Fruit fly (Drosophila melanogaster) whole organism, embryonic: ENCODE measurements around the gene Kmn2.

ENCODE experiments used
- ATbp ChIP-seq: fragments of 200-800 bp; sonication (Bioruptor generic); optimal IDR thresholded peaks from 2 replicates; lab custom pipeline; 2017; ENCODE audit warnings: missing biosample characterization, mild to moderate bottlenecking, missing genetic modification characterization, missing genetic modification reagents
- Adf1 ChIP-seq: fragments of 200-800 bp; sonication (Bioruptor generic); IDR thresholded peaks from 2 replicates; pipeline ENCODE4 v1.3.6; 2022; ENCODE audit warnings: missing biosample characterization, missing genetic modification characterization
- Blimp-1 ChIP-seq: fragments of 200-800 bp; sonication (Bioruptor generic); optimal IDR thresholded peaks from 3 replicates; lab custom pipeline; 2018; ENCODE audit warnings: missing biosample characterization, missing genetic modification characterization, mild to moderate bottlenecking, moderate library complexity, missing genetic modification reagents
- CG11696 ChIP-seq: fragments of 200-800 bp; sonication (Bioruptor generic); IDR thresholded peaks from 2 replicates; pipeline ENCODE4 v1.3.6; 2022; ENCODE audit warnings: missing biosample characterization, missing genetic modification characterization
- CG11723 ChIP-seq: fragments of 200-800 bp; sonication (Bioruptor generic); optimal IDR thresholded peaks from 2 replicates; lab custom pipeline; 2017; ENCODE audit warnings: missing biosample characterization, mild to moderate bottlenecking, missing genetic modification characterization
- CG12659 ChIP-seq: fragments of 200-800 bp; sonication (Bioruptor generic); optimal IDR thresholded peaks from 3 replicates; lab custom pipeline; 2017; ENCODE audit warnings: mild to moderate bottlenecking, missing biosample characterization, missing genetic modification reagents, missing genetic modification characterization
- CG12744 ChIP-seq: fragments of 200-800 bp; sonication (Bioruptor generic); optimal IDR thresholded peaks from 2 replicates; lab custom pipeline; 2016; ENCODE audit warnings: missing biosample characterization, missing genetic modification characterization
- CG12942 ChIP-seq: fragments of 200-800 bp; sonication (Bioruptor generic); optimal IDR thresholded peaks from 3 replicates; lab custom pipeline; 2016; ENCODE audit warnings: missing biosample characterization, missing genetic modification characterization
- CG16813 ChIP-seq: fragments of 200-800 bp; sonication (Bioruptor generic); IDR thresholded peaks from 3 replicates; pipeline ENCODE4 v1.3.6; 2022; ENCODE audit warnings: missing biosample characterization, missing genetic modification characterization; ENCODE audit not compliant: partially characterized antibody
- CG17186 ChIP-seq: fragments of 200-800 bp; sonication (Bioruptor generic); optimal IDR thresholded peaks from 3 replicates; lab custom pipeline; 2017; ENCODE audit warnings: missing biosample characterization, missing genetic modification reagents, missing genetic modification characterization
- CG17385 ChIP-seq: fragments of 200-800 bp; sonication (Bioruptor generic); optimal IDR thresholded peaks from 3 replicates; lab custom pipeline; 2018; ENCODE audit warnings: missing biosample characterization, mild to moderate bottlenecking, missing genetic modification characterization
- CG42726 ChIP-seq: fragments of 200-800 bp; sonication (Bioruptor generic); IDR thresholded peaks from 2 replicates; pipeline ENCODE4 v1.3.6; 2022; ENCODE audit warnings: missing biosample characterization, missing genetic modification characterization; ENCODE audit not compliant: partially characterized antibody
- CG4328 ChIP-seq: fragments of 200-800 bp; sonication (Bioruptor generic); optimal IDR thresholded peaks from 3 replicates; lab custom pipeline; 2017; ENCODE audit warnings: missing biosample characterization, missing genetic modification reagents, missing genetic modification characterization
- CG4707 ChIP-seq: fragments of 200-800 bp; sonication (Bioruptor generic); optimal IDR thresholded peaks from 2 replicates; lab custom pipeline; 2018; ENCODE audit warnings: missing biosample characterization, mild to moderate bottlenecking, missing genetic modification characterization, moderate library complexity
- CG8388 ChIP-seq: fragments of 200-800 bp; sonication (Bioruptor generic); optimal IDR thresholded peaks from 2 replicates; lab custom pipeline; 2019; ENCODE audit warnings: missing biosample characterization, mild to moderate bottlenecking, missing genetic modification characterization, moderate library complexity
- CkIIα-i1 ChIP-seq: fragments of 200-800 bp; sonication (Bioruptor generic); IDR thresholded peaks from 2 replicates; pipeline ENCODE4 v1.3.6; 2022; ENCODE audit warnings: missing biosample characterization, missing genetic modification characterization
- CoRest ChIP-seq: fragments of 200-800 bp; sonication (Bioruptor generic); optimal IDR thresholded peaks from 3 replicates; lab custom pipeline; 2018; ENCODE audit warnings: missing biosample characterization, mild to moderate bottlenecking, missing genetic modification characterization, moderate library complexity
- Dbx ChIP-seq: fragments of 200-800 bp; sonication (Bioruptor generic); IDR thresholded peaks from 3 replicates; pipeline ENCODE4 v1.3.6; 2022; ENCODE audit warnings: missing biosample characterization, missing genetic modification characterization
- Deaf1 ChIP-seq: fragments of 200-800 bp; optimal IDR thresholded peaks from 3 replicates; lab custom pipeline; 2019; ENCODE audit warnings: missing biosample characterization, mild to moderate bottlenecking, missing genetic modification characterization, moderate library complexity
- E2f1 ChIP-seq: fragments of 200-800 bp; sonication (Bioruptor generic); IDR thresholded peaks from 2 replicates; pipeline ENCODE4 v1.3.6; 2022; ENCODE audit warnings: missing biosample characterization, missing genetic modification characterization
- E2f2 ChIP-seq: fragments of 200-800 bp; sonication (Bioruptor generic); IDR thresholded peaks from 2 replicates; pipeline ENCODE4 v1.3.6; 2022; ENCODE audit warnings: missing biosample characterization, missing genetic modification characterization
- Fer3 ChIP-seq: fragments of 200-800 bp; sonication (Bioruptor generic); optimal IDR thresholded peaks from 2 replicates; lab custom pipeline; 2018; ENCODE audit warnings: missing biosample characterization, mild to moderate bottlenecking, missing genetic modification characterization, moderate library complexity
- Jarid2 ChIP-seq: fragments of 200-800 bp; sonication (Bioruptor generic); optimal IDR thresholded peaks from 3 replicates; lab custom pipeline; 2017; ENCODE audit warnings: mild to moderate bottlenecking, missing biosample characterization, missing genetic modification reagents, missing genetic modification characterization
- Lim3 ChIP-seq: fragments of 200-800 bp; sonication (Bioruptor generic); IDR thresholded peaks from 2 replicates; pipeline ENCODE4 v1.3.6; 2022; ENCODE audit warnings: missing biosample characterization, missing genetic modification characterization
- MTF-1 ChIP-seq: fragments of 200-800 bp; sonication (Bioruptor generic); optimal IDR thresholded peaks from 2 replicates; lab custom pipeline; 2018; ENCODE audit warnings: missing biosample characterization, mild to moderate bottlenecking, missing genetic modification characterization, borderline replicate concordance
- NFAT ChIP-seq: fragments of 200-800 bp; sonication (Bioruptor generic); IDR thresholded peaks from 2 replicates; pipeline ENCODE4 v1.3.6; 2022; ENCODE audit warnings: missing biosample characterization, missing genetic modification characterization
- Nf-YC ChIP-seq: fragments of 200-800 bp; optimal IDR thresholded peaks from 3 replicates; lab custom pipeline; 2019; ENCODE audit warnings: missing biosample characterization, mild to moderate bottlenecking, missing genetic modification characterization, moderate library complexity
- NfI ChIP-seq: fragments of 200-800 bp; sonication (Bioruptor generic); optimal IDR thresholded peaks from 3 replicates; lab custom pipeline; 2018; ENCODE audit warnings: missing biosample characterization, mild to moderate bottlenecking, missing genetic modification characterization, moderate library complexity
- Ptx1 ChIP-seq: fragments of 200-800 bp; sonication (Bioruptor generic); IDR thresholded peaks from 2 replicates; pipeline ENCODE4 v1.3.6; 2022; ENCODE audit warnings: missing biosample characterization, missing genetic modification characterization
- Rx ChIP-seq: fragments of 200-800 bp; sonication (Bioruptor generic); IDR thresholded peaks from 2 replicates; pipeline ENCODE4 v1.3.6; 2022; ENCODE audit warnings: missing biosample characterization, missing genetic modification characterization
- Side ChIP-seq: fragments of 200-800 bp; sonication (Bioruptor generic); optimal IDR thresholded peaks from 2 replicates; lab custom pipeline; 2016; ENCODE audit warnings: missing biosample characterization, missing genetic modification characterization
- ase ChIP-seq: fragments of 200-800 bp; sonication (Bioruptor generic); IDR thresholded peaks from 3 replicates; pipeline ENCODE4 v1.3.6; 2022; ENCODE audit warnings: missing biosample characterization, missing genetic modification characterization
- bigmax ChIP-seq: fragments of 200-800 bp; sonication (Bioruptor generic); optimal IDR thresholded peaks from 2 replicates; lab custom pipeline; 2018; ENCODE audit warnings: missing biosample characterization, mild to moderate bottlenecking, missing genetic modification characterization
- btn ChIP-seq: fragments of 200-800 bp; sonication (Bioruptor generic); optimal IDR thresholded peaks from 2 replicates; lab custom pipeline; 2016; ENCODE audit warnings: missing biosample characterization, missing genetic modification characterization
- ems ChIP-seq: fragments of 200-800 bp; sonication (Bioruptor generic); optimal IDR thresholded peaks from 3 replicates; lab custom pipeline; 2016; ENCODE audit warnings: missing biosample characterization, missing genetic modification characterization
- eve ChIP-seq, 2 experiments: fragments of >200 bp; optimal IDR thresholded peaks; 2 replicates each; lab custom pipeline; 2017; ENCODE audit warnings: missing biosample characterization in 2 of 2, missing genetic modification characterization in 2 of 2
- grau ChIP-seq: fragments of 200-800 bp; optimal IDR thresholded peaks from 3 replicates; lab custom pipeline; 2019; ENCODE audit warnings: missing biosample characterization, mild to moderate bottlenecking, missing genetic modification characterization, moderate library complexity
- hkb ChIP-seq, 2 experiments: fragments of 200-800 bp in 1 of 2; fragments of >200 bp in 1 of 2; sonication (Bioruptor generic) in 1 of 2; IDR thresholded peaks in 1 of 2; optimal IDR thresholded peaks in 1 of 2; 2 replicates each; pipeline versions ENCODE4 v1.3.6 to Lab custom; 2017 to 2022; ENCODE audit warnings: missing biosample characterization in 1 of 2, missing genetic modification characterization in 1 of 2
- insv ChIP-seq, 2 experiments: fragments of 200-800 bp; sonication (Bioruptor generic); optimal IDR thresholded peaks; 3 replicates each; lab custom pipeline; 2016 to 2018; ENCODE audit warnings: missing biosample characterization in 2 of 2, missing genetic modification characterization in 2 of 2
- pb ChIP-seq: fragments of 200-800 bp; sonication (Bioruptor generic); optimal IDR thresholded peaks from 3 replicates; lab custom pipeline; 2016; ENCODE audit warnings: missing biosample characterization, missing genetic modification characterization
- pho ChIP-seq: fragments of 200-800 bp; sonication (Bioruptor generic); optimal IDR thresholded peaks from 2 replicates; lab custom pipeline; 2016; ENCODE audit warnings: missing biosample characterization, missing genetic modification characterization
- run ChIP-seq: fragments of 200-800 bp; sonication (Bioruptor generic); optimal IDR thresholded peaks from 3 replicates; lab custom pipeline; 2018; ENCODE audit warnings: missing biosample characterization, mild to moderate bottlenecking, missing genetic modification characterization
- salm ChIP-seq: fragments of 200-800 bp; sonication (Bioruptor generic); optimal IDR thresholded peaks from 2 replicates; lab custom pipeline; 2018; ENCODE audit warnings: missing biosample characterization, mild to moderate bottlenecking, missing genetic modification characterization
- sr ChIP-seq: fragments of 200-800 bp; sonication (Bioruptor generic); IDR thresholded peaks from 3 replicates; pipeline ENCODE4 v1.3.6; 2022; ENCODE audit warnings: missing biosample characterization, missing genetic modification characterization
- tll ChIP-seq, 2 experiments: fragments of 200-800 bp in 1 of 2; fragments of >200 bp in 1 of 2; sonication (Bioruptor generic) in 1 of 2; optimal IDR thresholded peaks; 2 replicates each; lab custom pipeline; 2017 to 2019; ENCODE audit warnings: missing biosample characterization in 2 of 2, missing genetic modification characterization in 2 of 2, mild to moderate bottlenecking in 1 of 2, moderate library complexity in 1 of 2
- tx ChIP-seq: fragments of 200-800 bp; sonication (Bioruptor generic); optimal IDR thresholded peaks from 2 replicates; lab custom pipeline; 2016; ENCODE audit warnings: missing biosample characterization, missing genetic modification characterization
- vnd ChIP-seq: fragments of 200-800 bp; sonication (Bioruptor generic); IDR thresholded peaks from 3 replicates; pipeline ENCODE4 v1.3.6; 2022; ENCODE audit warnings: missing biosample characterization, missing genetic modification characterization; ENCODE audit not compliant: partially characterized antibody

Gene Kmn2

dm6 chr3R:8013121-8014009 is 12.3 kb upstream of the Kmn2 start, which contains the start of the genes CG10435 and Pbp95 (continued):
- no peak for TF ChIP-seq CG17385
- peak; percentile 32 for TF ChIP-seq tx (GFP tag; lab: Kevin White, UChicago)
- no peak for TF ChIP-seq E2f1
- peak; percentile 67; the same call in 1 of the 3 replicates for TF ChIP-seq Dbx (GFP tag; lab: Robert Waterston, UW)
- TF ChIP-seq Jarid2 = no peak
- TF ChIP-seq CG17186 (GFP tag; lab: Kevin White, UChicago) = no peak
- no peak for TF ChIP-seq bigmax (GFP tag; lab: Kevin White, UChicago)
- no peak for TF ChIP-seq CG4707 (GFP tag; lab: Kevin White, UChicago)
- TF ChIP-seq tll (GFP tag; optimal IDR thresholded peaks at IDR 0.05; lab: Kevin White, UChicago) = peak in 1 of 2 experiments; percentile 98
- TF ChIP-seq run (tag; lab: Kevin White, UChicago) = no peak
- no peak for TF ChIP-seq CG11696 (GFP tag; lab: Robert Waterston, UW)
- TF ChIP-seq CkIIα-i1 (GFP tag; lab: Robert Waterston, UW) = no peak
- TF ChIP-seq ATbp = no peak
- no peak for TF ChIP-seq ems (GFP tag; lab: Kevin White, UChicago)
- no peak for TF ChIP-seq Lim3 (GFP tag; lab: Robert Waterston, UW)
- TF ChIP-seq NfI (GFP tag; lab: Kevin White, UChicago) = peak; percentile 51
- TF ChIP-seq pho (GFP tag; lab: Kevin White, UChicago) = peak; percentile 59
- TF ChIP-seq insv (GFP tag; optimal IDR thresholded peaks at IDR 0.05; lab: Kevin White, UChicago) = peak in 1 of 2 experiments; percentile 32
- peak; percentile 38 for TF ChIP-seq Ptx1 (GFP tag; lab: Robert Waterston, UW)
- no peak for TF ChIP-seq hkb (optimal IDR thresholded peaks at IDR 0.05; lab: Kevin White, UChicago)
- no peak for TF ChIP-seq hkb (GFP tag; IDR thresholded peaks at IDR 0.05; lab: Robert Waterston, UW)
- peak; percentile 70 for TF ChIP-seq NFAT (GFP tag; lab: Robert Waterston, UW)
- TF ChIP-seq Rx = peak; percentile 56
- 0 out of 3 replicates have a peak, but pooled peaks have one; percentile 6 for TF ChIP-seq ase
- TF ChIP-seq CG12942 (GFP tag; lab: Kevin White, UChicago) = peak; percentile 41
- no peak for TF ChIP-seq E2f2 (GFP tag; lab: Robert Waterston, UW)
- TF ChIP-seq CG4328 (GFP tag; lab: Kevin White, UChicago) = no peak
- no peak for TF ChIP-seq btn
- TF ChIP-seq Side = peak; percentile 29
- TF ChIP-seq CG11723 = no peak
- TF ChIP-seq CG12659 (GFP tag; lab: Kevin White, UChicago) = peak; percentile 57
- peak; percentile 55; the same call in 2 of the 3 replicates for TF ChIP-seq vnd
- TF ChIP-seq CG12744 (GFP tag; lab: Kevin White, UChicago) = no peak
- TF ChIP-seq Fer3 = peak; percentile 21
- 0 out of 2 replicates have a peak, but pooled peaks have one; percentile 18 for TF ChIP-seq Adf1
- TF ChIP-seq MTF-1 = no peak
- no peak for TF ChIP-seq grau (tag; lab: Kevin White, UChicago)
- peak; percentile 83 for TF ChIP-seq Nf-YC (tag; lab: Kevin White, UChicago)
- TF ChIP-seq sr (GFP tag; lab: Robert Waterston, UW) = 0 out of 3 replicates have a peak, but pooled peaks have one; percentile 19
- no peak for TF ChIP-seq salm (tag; lab: Kevin White, UChicago)
- TF ChIP-seq pb (GFP tag; lab: Kevin White, UChicago) = no peak
- TF ChIP-seq CG8388 (GFP tag; lab: Kevin White, UChicago) = no peak
- TF ChIP-seq eve (GFP tag; optimal IDR thresholded peaks at IDR 0.05; lab: Kevin White, UChicago) = no peak
- no peak for TF ChIP-seq CoRest (tag; lab: Kevin White, UChicago)
- no peak for TF ChIP-seq Blimp-1
- TF ChIP-seq CG42726 (GFP tag; lab: Robert Waterston, UW) = no peak
- no peak for TF ChIP-seq Deaf1 (tag; lab: Kevin White, UChicago)
- TF ChIP-seq CG16813 (GFP tag; lab: Robert Waterston, UW) = peak; percentile 61
